Fruit fly (Drosophila melanogaster) whole organism, embryonic: ENCODE data around the gene CG33111.

Experiments used
- CG10366 ChIP-seq: fragments of 200-800 bp; sonication (Bioruptor generic); IDR thresholded peaks from 2 replicates; pipeline ENCODE4 v1.3.6; 2022; ENCODE audit warnings: missing biosample characterization, missing genetic modification characterization
- CG10565 ChIP-seq: fragments of 200-800 bp; sonication (Bioruptor generic); optimal IDR thresholded peaks from 3 replicates; lab custom pipeline; 2016; ENCODE audit warnings: missing biosample characterization, mild to moderate bottlenecking, missing genetic modification characterization
- CG11695 ChIP-seq: fragments of 200-800 bp; sonication (Bioruptor generic); IDR thresholded peaks from 3 replicates; pipeline ENCODE4 v1.3.6; 2022; ENCODE audit warnings: missing biosample characterization, missing genetic modification characterization
- CG12769 ChIP-seq: fragments of 200-800 bp; sonication (Bioruptor generic); optimal IDR thresholded peaks from 2 replicates; lab custom pipeline; 2019; ENCODE audit warnings: missing biosample characterization, mild to moderate bottlenecking, missing genetic modification characterization, moderate library complexity
- CG15479 ChIP-seq: fragments of 200-800 bp; sonication (Bioruptor generic); optimal IDR thresholded peaks from 3 replicates; lab custom pipeline; 2019; ENCODE audit warnings: missing biosample characterization, mild to moderate bottlenecking, missing genetic modification characterization, moderate library complexity
- CG17361 ChIP-seq: fragments of 200-800 bp; sonication (Bioruptor generic); IDR thresholded peaks from 3 replicates; pipeline ENCODE4 v1.3.6; 2022; ENCODE audit warnings: missing biosample characterization, missing genetic modification characterization
- CG17612 ChIP-seq: fragments of 200-800 bp; sonication (Bioruptor generic); IDR thresholded peaks from 2 replicates; pipeline ENCODE4 v1.3.6; 2022; ENCODE audit warnings: missing biosample characterization, missing genetic modification characterization
- CG17829 ChIP-seq: fragments of 200-800 bp; optimal IDR thresholded peaks from 2 replicates; lab custom pipeline; 2019; ENCODE audit warnings: missing biosample characterization, mild to moderate bottlenecking, missing genetic modification characterization, moderate library complexity
- CG2678 ChIP-seq: fragments of 200-800 bp; sonication (Bioruptor generic); optimal IDR thresholded peaks from 3 replicates; lab custom pipeline; 2019; ENCODE audit warnings: missing biosample characterization, mild to moderate bottlenecking, missing genetic modification characterization, moderate library complexity
- CG2712 ChIP-seq: fragments of 200-800 bp; optimal IDR thresholded peaks from 3 replicates; lab custom pipeline; 2019; ENCODE audit warnings: missing biosample characterization, mild to moderate bottlenecking, missing genetic modification characterization, moderate library complexity
- CG30020 ChIP-seq: fragments of 200-800 bp; optimal IDR thresholded peaks from 2 replicates; lab custom pipeline; 2019; ENCODE audit warnings: missing biosample characterization, mild to moderate bottlenecking, missing genetic modification characterization, moderate library complexity
- CG31224 ChIP-seq: fragments of 200-800 bp; sonication (Bioruptor generic); IDR thresholded peaks from 2 replicates; pipeline ENCODE4 v1.3.6; 2022; ENCODE audit warnings: missing biosample characterization, missing genetic modification characterization
- CG3726 ChIP-seq: fragments of 200-800 bp; sonication (Bioruptor generic); IDR thresholded peaks from 3 replicates; pipeline ENCODE4, ENCODE4 v1.3.6; 2022; ENCODE audit warnings: missing biosample characterization, missing genetic modification characterization
- CG7556 ChIP-seq: fragments of 200-800 bp; sonication (Bioruptor generic); optimal IDR thresholded peaks from 2 replicates; lab custom pipeline; 2017; ENCODE audit warnings: missing biosample characterization, mild to moderate bottlenecking, missing genetic modification characterization
- CrebB ChIP-seq: fragments of 200-800 bp; sonication (Bioruptor generic); optimal IDR thresholded peaks from 3 replicates; lab custom pipeline; 2018; ENCODE audit warnings: missing biosample characterization, mild to moderate bottlenecking, missing genetic modification characterization
- Dad ChIP-seq: fragments of 200-800 bp; sonication (Bioruptor generic); optimal IDR thresholded peaks from 3 replicates; lab custom pipeline; 2016; ENCODE audit warnings: missing biosample characterization, missing genetic modification characterization
- Dbx ChIP-seq: fragments of 200-800 bp; sonication (Bioruptor generic); IDR thresholded peaks from 3 replicates; pipeline ENCODE4 v1.3.6; 2022; ENCODE audit warnings: missing biosample characterization, missing genetic modification characterization
- HLH3B ChIP-seq: fragments of 200-800 bp; sonication (Bioruptor generic); IDR thresholded peaks from 2 replicates; pipeline ENCODE4 v1.3.6; 2022; ENCODE audit warnings: missing biosample characterization, missing genetic modification characterization
- HLHmδ ChIP-seq: fragments of 200-800 bp; sonication (Bioruptor generic); optimal IDR thresholded peaks from 2 replicates; lab custom pipeline; 2018; ENCODE audit warnings: missing biosample characterization, mild to moderate bottlenecking, missing genetic modification characterization, moderate library complexity
- Hey ChIP-seq: fragments of 200-800 bp; sonication (Bioruptor generic); optimal IDR thresholded peaks from 3 replicates; lab custom pipeline; 2018; ENCODE audit warnings: missing biosample characterization, mild to moderate bottlenecking, missing genetic modification characterization
- Hmr ChIP-seq: fragments of 200-800 bp; sonication (Bioruptor generic); optimal IDR thresholded peaks from 3 replicates; lab custom pipeline; 2017; ENCODE audit warnings: mild to moderate bottlenecking, missing biosample characterization, missing genetic modification reagents, missing genetic modification characterization
- Lhr ChIP-seq: fragments of 200-800 bp; sonication (Bioruptor generic); optimal IDR thresholded peaks from 3 replicates; lab custom pipeline; 2017; ENCODE audit warnings: mild to moderate bottlenecking, missing biosample characterization, missing genetic modification reagents, missing genetic modification characterization
- Med ChIP-seq: fragments of 200-800 bp; sonication (Bioruptor generic); peaks from one replicate; lab custom pipeline; 2016; ENCODE audit warnings: missing biosample characterization, missing genetic modification characterization, mild to moderate bottlenecking, inconsistent platforms, moderate library complexity
- NC2α ChIP-seq: fragments of 200-800 bp; sonication (Bioruptor generic); optimal IDR thresholded peaks from 2 replicates; lab custom pipeline; 2016; ENCODE audit warnings: missing biosample characterization, missing genetic modification characterization
- Ptx1 ChIP-seq: fragments of 200-800 bp; sonication (Bioruptor generic); IDR thresholded peaks from 2 replicates; pipeline ENCODE4 v1.3.6; 2022; ENCODE audit warnings: missing biosample characterization, missing genetic modification characterization
- Xrp1 ChIP-seq: fragments of 200-800 bp; sonication (Bioruptor generic); IDR thresholded peaks from 2 replicates; pipeline ENCODE4 v1.3.6; 2022; ENCODE audit warnings: missing biosample characterization, missing genetic modification characterization
- YL-1 ChIP-seq: fragments of 200-800 bp; sonication (Bioruptor generic); optimal IDR thresholded peaks from 3 replicates; lab custom pipeline; 2017; ENCODE audit warnings: missing biosample characterization, mild to moderate bottlenecking, missing genetic modification characterization
- bsh ChIP-seq, 2 experiments: fragments of 200-800 bp; sonication (Bioruptor generic); optimal IDR thresholded peaks; 2 replicates each; lab custom pipeline; 2017 to 2018; ENCODE audit warnings: mild to moderate bottlenecking in 2 of 2, missing biosample characterization in 2 of 2, missing genetic modification characterization in 2 of 2, moderate library complexity in 1 of 2
- chinmo ChIP-seq: fragments of 200-800 bp; sonication (Bioruptor generic); IDR thresholded peaks from 4 replicates; pipeline ENCODE4 v1.3.6; 2022; ENCODE audit warnings: missing biosample characterization, missing genetic modification characterization; ENCODE audit not compliant: partially characterized antibody
- chm ChIP-seq: fragments of 200-800 bp; sonication (Bioruptor generic); IDR thresholded peaks from 2 replicates; pipeline ENCODE4 v1.3.6; 2022; ENCODE audit warnings: missing biosample characterization, missing genetic modification characterization
- corto ChIP-seq: fragments of 200-800 bp; sonication (Bioruptor generic); optimal IDR thresholded peaks from 2 replicates; lab custom pipeline; 2016; ENCODE audit warnings: missing biosample characterization, mild to moderate bottlenecking, missing genetic modification characterization, moderate library complexity
- dpn ChIP-seq, 2 experiments: fragments of 200-800 bp; sonication (Bioruptor generic); optimal IDR thresholded peaks; 3 replicates each; lab custom pipeline; 2016; ENCODE audit warnings: missing biosample characterization in 2 of 2, missing genetic modification characterization in 2 of 2
- fd3F ChIP-seq: fragments of 200-800 bp; sonication (Bioruptor generic); optimal IDR thresholded peaks from 2 replicates; lab custom pipeline; 2018; ENCODE audit warnings: missing biosample characterization, mild to moderate bottlenecking, missing genetic modification characterization, moderate library complexity
- fd96Cb ChIP-seq: fragments of 200-800 bp; sonication (Bioruptor generic); optimal IDR thresholded peaks from 2 replicates; lab custom pipeline; 2018; ENCODE audit warnings: missing biosample characterization, mild to moderate bottlenecking, missing genetic modification characterization, moderate library complexity
- ftz-f1 ChIP-seq: fragments of 200-800 bp; sonication (Bioruptor generic); optimal IDR thresholded peaks from 2 replicates; lab custom pipeline; 2016; ENCODE audit warnings: missing biosample characterization, missing genetic modification characterization
- gce ChIP-seq: fragments of 200-800 bp; sonication (Bioruptor generic); IDR thresholded peaks from 3 replicates; pipeline ENCODE4 v1.3.6; 2022; ENCODE audit warnings: missing biosample characterization, missing genetic modification characterization
- grau ChIP-seq: fragments of 200-800 bp; optimal IDR thresholded peaks from 3 replicates; lab custom pipeline; 2019; ENCODE audit warnings: missing biosample characterization, mild to moderate bottlenecking, missing genetic modification characterization, moderate library complexity
- hkb ChIP-seq, 2 experiments: fragments of 200-800 bp in 1 of 2; fragments of >200 bp in 1 of 2; sonication (Bioruptor generic) in 1 of 2; IDR thresholded peaks in 1 of 2; optimal IDR thresholded peaks in 1 of 2; 2 replicates each; pipeline versions ENCODE4 v1.3.6 to Lab custom; 2017 to 2022; ENCODE audit warnings: missing biosample characterization in 1 of 2, missing genetic modification characterization in 1 of 2
- ken ChIP-seq: fragments of 200-800 bp; sonication (Bioruptor generic); IDR thresholded peaks from 3 replicates; pipeline ENCODE4 v1.3.6; 2022; ENCODE audit warnings: missing biosample characterization, missing genetic modification characterization
- knrl ChIP-seq: fragments of 200-800 bp; sonication (Bioruptor generic); IDR thresholded peaks from 3 replicates; pipeline ENCODE4 v1.3.6; 2022; ENCODE audit warnings: missing biosample characterization, missing genetic modification characterization; ENCODE audit not compliant: partially characterized antibody
- lab ChIP-seq: fragments of 200-800 bp; sonication (Bioruptor generic); optimal IDR thresholded peaks from 3 replicates; lab custom pipeline; 2017; ENCODE audit warnings: missing biosample characterization, missing genetic modification characterization, mild to moderate bottlenecking, moderate library complexity, missing genetic modification reagents
- lilli ChIP-seq: fragments of 200-800 bp; sonication (Bioruptor generic); optimal IDR thresholded peaks from 3 replicates; lab custom pipeline; 2016; ENCODE audit warnings: missing biosample characterization, missing genetic modification characterization
- lmd ChIP-seq: fragments of 200-800 bp; sonication (Bioruptor generic); IDR thresholded peaks from 2 replicates; pipeline ENCODE4 v1.3.6; 2022; ENCODE audit warnings: missing biosample characterization, missing genetic modification characterization
- pho ChIP-seq: fragments of 200-800 bp; sonication (Bioruptor generic); optimal IDR thresholded peaks from 2 replicates; lab custom pipeline; 2016; ENCODE audit warnings: missing biosample characterization, missing genetic modification characterization
- so ChIP-seq: fragments of 200-800 bp; sonication (Bioruptor generic); IDR thresholded peaks from 3 replicates; pipeline ENCODE4 v1.3.6; 2022; ENCODE audit warnings: missing biosample characterization, missing genetic modification characterization
- tap ChIP-seq: fragments of 200-800 bp; optimal IDR thresholded peaks from 3 replicates; lab custom pipeline; 2019; ENCODE audit warnings: missing biosample characterization, mild to moderate bottlenecking, missing genetic modification characterization, moderate library complexity
- ttk ChIP-seq: fragments of 200-800 bp; sonication (Bioruptor generic); IDR thresholded peaks from 2 replicates; pipeline ENCODE4 v2.1.2; 2022; ENCODE audit warnings: missing biosample characterization, missing genetic modification characterization
- vvl ChIP-seq: fragments of 200-800 bp; sonication (Bioruptor generic); IDR thresholded peaks from 2 replicates; pipeline ENCODE4 v1.3.6; 2022; ENCODE audit warnings: missing biosample characterization, missing genetic modification characterization

CG33111 gene

dm6 chr3R:23788406-23789021 is 30.5 kb downstream of the CG33111 start (continued):
- TF ChIP-seq ftz-f1 = peak; percentile 29
- TF ChIP-seq hkb (optimal IDR thresholded peaks at IDR 0.05; lab: Kevin White, UChicago) = no peak
- no peak for TF ChIP-seq hkb (GFP tag; IDR thresholded peaks at IDR 0.05; lab: Robert Waterston, UW)
- TF ChIP-seq vvl (GFP tag; lab: Robert Waterston, UW) = peak; percentile 43; the same call in 1 of the 2 replicates
- TF ChIP-seq CrebB (tag; lab: Kevin White, UChicago) = no peak
- peak in 1 of 2 experiments; percentile 11 for TF ChIP-seq dpn (GFP tag; optimal IDR thresholded peaks at IDR 0.05; lab: Kevin White, UChicago)
- peak; percentile 71 for TF ChIP-seq HLHmδ
- TF ChIP-seq HLH3B (GFP tag; lab: Robert Waterston, UW) = peak; percentile 16; the same call in 1 of the 2 replicates
- TF ChIP-seq ken (GFP tag; lab: Robert Waterston, UW) = 0 out of 3 replicates have a peak, but pooled peaks have one; percentile 4
- peak; percentile 15; the same call in 1 of the 2 replicates for TF ChIP-seq CG10366 (GFP tag; lab: Robert Waterston, UW)
- no peak for TF ChIP-seq knrl
- no peak for TF ChIP-seq gce (GFP tag; lab: Robert Waterston, UW)
- TF ChIP-seq so (GFP tag; lab: Robert Waterston, UW) = peak; percentile 50; the same call in 1 of the 3 replicates
- TF ChIP-seq Ptx1 (GFP tag; lab: Robert Waterston, UW) = peak; percentile 32; the same call in 1 of the 2 replicates
- TF ChIP-seq fd3F (GFP tag; lab: Kevin White, UChicago) = no peak
- TF ChIP-seq pho (GFP tag; lab: Kevin White, UChicago) = no peak
- no peak for TF ChIP-seq Hey (tag; lab: Kevin White, UChicago)
- TF ChIP-seq lmd (GFP tag; lab: Robert Waterston, UW) = peak; percentile 15; the same call in 1 of the 2 replicates
- peak; percentile 4; the same call in 1 of the 2 replicates for TF ChIP-seq Xrp1 (GFP tag; lab: Robert Waterston, UW)
- peak; percentile 45; the same call in 1 of the 3 replicates for TF ChIP-seq CG11695 (GFP tag; lab: Robert Waterston, UW)
- TF ChIP-seq CG7556 (GFP tag; lab: Kevin White, UChicago) = peak; percentile 5
- TF ChIP-seq CG2712 (tag; lab: Kevin White, UChicago) = peak; percentile 16
- no peak for TF ChIP-seq Dad (GFP tag; lab: Kevin White, UChicago)
- 0 out of 2 replicates have a peak, but pooled peaks have one; percentile 25 for TF ChIP-seq CG31224 (GFP tag; lab: Robert Waterston, UW)
- no peak for TF ChIP-seq CG17829 (tag; lab: Kevin White, UChicago)
- TF ChIP-seq Med (GFP tag; lab: Kevin White, UChicago) = peak; percentile 83
- TF ChIP-seq Dbx (GFP tag; lab: Robert Waterston, UW) = peak; percentile 16; the same call in 1 of the 3 replicates
- TF ChIP-seq chm (GFP tag; lab: Robert Waterston, UW) = peak; percentile 54; the same call in 1 of the 2 replicates
- 0 out of 3 replicates have a peak, but pooled peaks have one; percentile 4 for TF ChIP-seq CG3726 (GFP tag; lab: Robert Waterston, UW)
- peak; percentile 41; the same call in 1 of the 3 replicates for TF ChIP-seq CG17361 (GFP tag; lab: Robert Waterston, UW)
- TF ChIP-seq CG10565 = no peak
- 0 out of 2 replicates have a peak, but pooled peaks have one; percentile 8 for TF ChIP-seq ttk
- TF ChIP-seq tap (tag; lab: Kevin White, UChicago) = no peak
- TF ChIP-seq YL-1 (GFP tag; lab: Kevin White, UChicago) = no peak
- TF ChIP-seq CG15479 (GFP tag; lab: Kevin White, UChicago) = no peak
- TF ChIP-seq corto (GFP tag; lab: Kevin White, UChicago) = peak; percentile 48
- peak; percentile 14 for TF ChIP-seq lilli (GFP tag; lab: Kevin White, UChicago)
- no peak for TF ChIP-seq NC2α
- no peak for TF ChIP-seq CG30020 (tag; lab: Kevin White, UChicago)
- TF ChIP-seq Lhr (GFP tag; lab: Kevin White, UChicago) = no peak
- peak; percentile 29 for TF ChIP-seq CG2678 (tag; lab: Kevin White, UChicago)
- peak; percentile 10 for TF ChIP-seq lab
- peak; percentile 16 for TF ChIP-seq Hmr
- TF ChIP-seq grau (tag; lab: Kevin White, UChicago) = peak; percentile 27
- 0 out of 2 replicates have a peak, but pooled peaks have one; percentile 6 for TF ChIP-seq CG17612
- TF ChIP-seq chinmo (GFP tag; lab: Robert Waterston, UW) = 0 out of 4 replicates have a peak, but pooled peaks have one; percentile 47
- TF ChIP-seq bsh (GFP tag; optimal IDR thresholded peaks at IDR 0.05; lab: Kevin White, UChicago) = peak; percentile 13 to 56
- TF ChIP-seq CG12769 (tag; lab: Kevin White, UChicago) = peak; percentile 55
- TF ChIP-seq fd96Cb (tag; lab: Kevin White, UChicago) = peak; percentile 3
